Worm (Caenorhabditis elegans): Measurements from ENCODE around the gene skr-3.

DNA sequence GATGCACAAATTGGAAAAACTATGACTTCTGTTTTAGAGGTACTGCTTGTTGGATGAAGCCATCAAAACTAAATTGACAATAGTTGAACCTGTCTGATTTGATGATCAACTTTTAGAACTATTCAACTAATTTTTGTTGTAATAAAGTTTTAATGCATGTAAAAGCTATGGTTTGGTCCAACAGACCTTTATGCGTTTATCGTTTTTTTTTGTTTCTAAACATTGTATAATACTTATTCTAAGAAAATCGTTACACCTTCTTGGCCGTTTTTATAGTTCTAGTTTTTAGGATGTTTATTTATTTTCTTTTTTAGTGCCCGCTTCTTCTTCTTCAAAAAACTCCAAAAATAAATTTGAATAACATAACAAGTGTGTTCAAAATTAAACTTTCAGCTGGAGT lies 42.8 kb downstream of the skr-3 start, which contains the start of gene F10A3.12:
- TF ChIP-seq mab-5 (tag; optimal IDR thresholded peaks at IDR 0.05), result no peak
- no peak for TF ChIP-seq ZK546.5 (tag; optimal IDR thresholded peaks at IDR 0.05)
- TF ChIP-seq unc-62 (GFP tag; optimal IDR thresholded peaks at IDR 0.05), result no peak
- no peak for TF ChIP-seq elt-3 (tag; optimal IDR thresholded peaks at IDR 0.05)
- no peak for TF ChIP-seq fos-1 (tag; optimal IDR thresholded peaks at IDR 0.05)
- TF ChIP-seq ama-1 (optimal IDR thresholded peaks at IDR 0.05), result no peak
- TF ChIP-seq nhr-77 (tag; optimal IDR thresholded peaks at IDR 0.05), result no peak

Data from whole organism, L2 larva.